Worm (Caenorhabditis elegans): ENCODE measurements around the gene Y49F6B.6.

DNA sequence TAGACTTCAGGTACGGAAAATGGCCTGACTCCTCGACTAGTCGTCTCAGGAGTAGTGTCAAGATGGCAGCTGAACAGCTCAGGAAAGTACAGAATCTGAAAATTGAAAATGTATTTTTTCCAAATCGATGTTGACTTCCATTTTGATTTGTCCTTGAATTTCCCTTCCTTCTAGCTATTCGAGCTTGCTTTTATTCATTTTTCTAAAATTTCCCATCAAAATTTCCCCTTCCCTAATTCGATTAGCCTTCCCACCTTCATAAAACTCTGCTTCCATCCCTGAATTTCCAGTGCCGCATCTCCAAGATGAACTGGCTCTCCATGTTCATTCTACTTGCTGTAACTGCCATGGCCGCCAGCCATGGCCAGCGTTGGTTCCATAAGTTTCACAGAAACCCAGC lies at the start of gene Y49F6B.6:
- TF ChIP-seq daf-16 (GFP tag; optimal IDR thresholded peaks at IDR 0.05) (no peak), daf-16 (tag; optimal IDR thresholded peaks at IDR 0.05) (no peak), unc-130 (GFP tag; optimal IDR thresholded peaks at IDR 0.05) (no peak), nhr-28 (tag; optimal IDR thresholded peaks at IDR 0.05) (no peak), pha-4 (GFP tag; IDR thresholded peaks at IDR 0.05) (no peak), pha-4 (tag; optimal IDR thresholded peaks at IDR 0.05) (no peak), ama-1 (optimal IDR thresholded peaks at IDR 0.05) (no peak), jun-1 (tag; optimal IDR thresholded peaks at IDR 0.05) (no peak), nhr-237 (tag; optimal IDR thresholded peaks at IDR 0.05) (no peak), zfp-2 (tag; optimal IDR thresholded peaks at IDR 0.05) (no peak), saeg-2 (GFP tag; IDR thresholded peaks at IDR 0.05) (no peak), fkh-10 (GFP tag; optimal IDR thresholded peaks at IDR 0.05) (no peak), T20F7.1 (GFP tag; optimal IDR thresholded peaks at IDR 0.05) (no peak), vab-7 (GFP tag; IDR thresholded peaks at IDR 0.05) (no peak), dve-1 (tag; optimal IDR thresholded peaks at IDR 0.05; ENCODE audit: insufficient read depth) (no peak)
